Fruit fly (Drosophila melanogaster) whole organism, embryonic: ENCODE measurements around the gene spd-2.
A peak's percentile ranks its signal among the peaks of the same experiment; 100 is the strongest.

ENCODE experiments used
- Bteb2 ChIP-seq: fragments of 200-800 bp; sonication (Bioruptor generic); optimal IDR thresholded peaks from 2 replicates; lab custom pipeline; 2016; ENCODE audit warnings: missing biosample characterization, missing genetic modification characterization
- CG10274 ChIP-seq: fragments of 200-800 bp; sonication (Bioruptor generic); optimal IDR thresholded peaks from 3 replicates; lab custom pipeline; 2017; ENCODE audit warnings: missing biosample characterization, mild to moderate bottlenecking, missing genetic modification characterization
- CG10321 ChIP-seq: fragments of 200-800 bp; sonication (Bioruptor generic); IDR thresholded peaks from 2 replicates; pipeline ENCODE4 v1.3.6; 2022; ENCODE audit warnings: missing biosample characterization, missing genetic modification characterization
- CG11723 ChIP-seq: fragments of 200-800 bp; sonication (Bioruptor generic); optimal IDR thresholded peaks from 2 replicates; lab custom pipeline; 2017; ENCODE audit warnings: missing biosample characterization, mild to moderate bottlenecking, missing genetic modification characterization
- CG1233 ChIP-seq: fragments of 200-800 bp; sonication (Bioruptor generic); optimal IDR thresholded peaks from 4 replicates; lab custom pipeline; 2018; ENCODE audit warnings: missing biosample characterization, mild to moderate bottlenecking, missing genetic modification characterization
- CG1529 ChIP-seq: fragments of 200-800 bp; sonication (Bioruptor generic); optimal IDR thresholded peaks from 3 replicates; lab custom pipeline; 2018; ENCODE audit warnings: missing biosample characterization, missing genetic modification characterization
- CG16863 ChIP-seq: fragments of 200-800 bp; sonication (Bioruptor generic); optimal IDR thresholded peaks from 3 replicates; lab custom pipeline; 2016; ENCODE audit warnings: missing biosample characterization, missing genetic modification characterization
- CG17361 ChIP-seq: fragments of 200-800 bp; sonication (Bioruptor generic); IDR thresholded peaks from 3 replicates; pipeline ENCODE4 v1.3.6; 2022; ENCODE audit warnings: missing biosample characterization, missing genetic modification characterization
- CG17568 ChIP-seq: fragments of 200-800 bp; sonication (Bioruptor generic); optimal IDR thresholded peaks from 2 replicates; lab custom pipeline; 2018; ENCODE audit warnings: missing biosample characterization, mild to moderate bottlenecking, missing genetic modification characterization, moderate library complexity
- CG2116 ChIP-seq: fragments of 200-800 bp; sonication (Bioruptor generic); optimal IDR thresholded peaks from 3 replicates; lab custom pipeline; 2018; ENCODE audit warnings: missing biosample characterization, mild to moderate bottlenecking, missing genetic modification characterization
- CG2129 ChIP-seq: fragments of 200-800 bp; sonication (Bioruptor generic); IDR thresholded peaks from 2 replicates; pipeline ENCODE4 v1.3.6; 2022; ENCODE audit warnings: missing biosample characterization, missing genetic modification characterization; ENCODE audit not compliant: partially characterized antibody
- CG31388 ChIP-seq: fragments of 200-800 bp; sonication (Bioruptor generic); optimal IDR thresholded peaks from 2 replicates; lab custom pipeline; 2016; ENCODE audit warnings: missing biosample characterization, missing genetic modification characterization
- CG31441 ChIP-seq: fragments of 200-800 bp; sonication (Bioruptor generic); IDR thresholded peaks from 2 replicates; pipeline ENCODE4 v1.3.6; 2022; ENCODE audit warnings: missing biosample characterization, missing genetic modification characterization
- CG3281 ChIP-seq: fragments of 200-800 bp; sonication (Bioruptor generic); optimal IDR thresholded peaks from 3 replicates; lab custom pipeline; 2017; ENCODE audit warnings: missing biosample characterization, mild to moderate bottlenecking, missing genetic modification characterization
- CG4328 ChIP-seq: fragments of 200-800 bp; sonication (Bioruptor generic); optimal IDR thresholded peaks from 3 replicates; lab custom pipeline; 2017; ENCODE audit warnings: missing biosample characterization, missing genetic modification reagents, missing genetic modification characterization
- CG7271 ChIP-seq: fragments of 200-800 bp; sonication (Bioruptor generic); optimal IDR thresholded peaks from 2 replicates; lab custom pipeline; 2018; ENCODE audit warnings: missing biosample characterization, mild to moderate bottlenecking, missing genetic modification characterization, moderate library complexity
- CG7556 ChIP-seq: fragments of 200-800 bp; sonication (Bioruptor generic); optimal IDR thresholded peaks from 2 replicates; lab custom pipeline; 2017; ENCODE audit warnings: missing biosample characterization, mild to moderate bottlenecking, missing genetic modification characterization
- CG8478 ChIP-seq: fragments of >200 bp; optimal IDR thresholded peaks from 2 replicates; lab custom pipeline; 2018
- Camta ChIP-seq: fragments of 200-800 bp; sonication (Bioruptor generic); optimal IDR thresholded peaks from 2 replicates; lab custom pipeline; 2016; ENCODE audit warnings: missing biosample characterization, missing genetic modification characterization
- Drgx ChIP-seq: fragments of 200-800 bp; sonication (Bioruptor generic); IDR thresholded peaks from 2 replicates; pipeline ENCODE4 v1.3.6; 2022; ENCODE audit warnings: missing biosample characterization, missing genetic modification characterization
- E2f1 ChIP-seq: fragments of 200-800 bp; sonication (Bioruptor generic); IDR thresholded peaks from 2 replicates; pipeline ENCODE4 v1.3.6; 2022; ENCODE audit warnings: missing biosample characterization, missing genetic modification characterization
- Fer2 ChIP-seq: fragments of 200-800 bp; sonication (Bioruptor generic); optimal IDR thresholded peaks from 2 replicates; lab custom pipeline; 2018; ENCODE audit warnings: missing biosample characterization, mild to moderate bottlenecking, missing genetic modification characterization, moderate library complexity
- Hsf ChIP-seq: fragments of 200-800 bp; sonication (Bioruptor generic); optimal IDR thresholded peaks from 3 replicates; lab custom pipeline; 2016; ENCODE audit warnings: missing biosample characterization, missing genetic modification characterization
- Opbp ChIP-seq: fragments of 200-800 bp; sonication (Bioruptor generic); IDR thresholded peaks from 3 replicates; pipeline ENCODE4 v1.3.6; 2022; ENCODE audit warnings: missing biosample characterization, missing genetic modification characterization; ENCODE audit not compliant: partially characterized antibody
- Ravus ChIP-seq: fragments of 200-800 bp; sonication (Bioruptor generic); IDR thresholded peaks from 2 replicates; pipeline ENCODE4 v1.3.6; 2022; ENCODE audit warnings: missing biosample characterization, missing genetic modification characterization
- Sin3A ChIP-seq: fragments of >200 bp; optimal IDR thresholded peaks from 2 replicates; lab custom pipeline; 2018
- Six4 ChIP-seq: fragments of 200-800 bp; sonication (Bioruptor generic); optimal IDR thresholded peaks from 2 replicates; lab custom pipeline; 2016; ENCODE audit warnings: missing biosample characterization, missing genetic modification characterization
- Sry-β ChIP-seq: fragments of 200-800 bp; sonication (Bioruptor generic); optimal IDR thresholded peaks from 2 replicates; lab custom pipeline; 2018; ENCODE audit warnings: missing biosample characterization, mild to moderate bottlenecking, missing genetic modification characterization, moderate library complexity
- Stat92E ChIP-seq, 3 experiments: fragments of >200 bp in 2 of 3; fragments of 200-800 bp in 1 of 3; sonication (Bioruptor generic) in 1 of 3; optimal IDR thresholded peaks; 2 replicates each; lab custom pipeline; 2017 to 2019; ENCODE audit warnings: missing biosample characterization in 3 of 3, missing genetic modification characterization in 3 of 3, mild to moderate bottlenecking in 1 of 3, moderate library complexity in 1 of 3
- Xbp1 ChIP-seq: fragments of 200-800 bp; sonication (Bioruptor generic); optimal IDR thresholded peaks from 3 replicates; lab custom pipeline; 2016; ENCODE audit warnings: missing biosample characterization, mild to moderate bottlenecking, missing genetic modification characterization
- Xrp1 ChIP-seq: fragments of 200-800 bp; sonication (Bioruptor generic); IDR thresholded peaks from 2 replicates; pipeline ENCODE4 v1.3.6; 2022; ENCODE audit warnings: missing biosample characterization, missing genetic modification characterization
- bcd ChIP-seq: fragments of 200-800 bp; sonication (Bioruptor generic); optimal IDR thresholded peaks from 2 replicates; lab custom pipeline; 2017; ENCODE audit warnings: missing biosample characterization, mild to moderate bottlenecking, missing genetic modification characterization
- bigmax ChIP-seq: fragments of 200-800 bp; sonication (Bioruptor generic); optimal IDR thresholded peaks from 2 replicates; lab custom pipeline; 2018; ENCODE audit warnings: missing biosample characterization, mild to moderate bottlenecking, missing genetic modification characterization
- chif ChIP-seq, 2 experiments: fragments of 200-800 bp; sonication (Bioruptor generic); optimal IDR thresholded peaks; 3 replicates each; lab custom pipeline; 2016; ENCODE audit warnings: missing biosample characterization in 2 of 2, missing genetic modification characterization in 2 of 2
- chinmo ChIP-seq: fragments of 200-800 bp; sonication (Bioruptor generic); IDR thresholded peaks from 4 replicates; pipeline ENCODE4 v1.3.6; 2022; ENCODE audit warnings: missing biosample characterization, missing genetic modification characterization; ENCODE audit not compliant: partially characterized antibody
- crp ChIP-seq, 2 experiments: fragments of 200-800 bp; sonication (Bioruptor generic); optimal IDR thresholded peaks; 2 replicates in 1 of 2; 3 replicates in 1 of 2; lab custom pipeline; 2017; ENCODE audit warnings: missing biosample characterization in 2 of 2, missing genetic modification characterization in 2 of 2, mild to moderate bottlenecking in 1 of 2, moderate library complexity in 1 of 2
- dmrt99B ChIP-seq: fragments of 200-800 bp; sonication (Bioruptor generic); optimal IDR thresholded peaks from 2 replicates; lab custom pipeline; 2018; ENCODE audit warnings: missing biosample characterization, mild to moderate bottlenecking, missing genetic modification characterization, moderate library complexity
- dpn ChIP-seq, 2 experiments: fragments of 200-800 bp; sonication (Bioruptor generic); optimal IDR thresholded peaks; 3 replicates each; lab custom pipeline; 2016; ENCODE audit warnings: missing biosample characterization in 2 of 2, missing genetic modification characterization in 2 of 2
- hbn ChIP-seq: fragments of 200-800 bp; sonication (Bioruptor generic); IDR thresholded peaks from 2 replicates; pipeline ENCODE4 v1.3.6; 2022; ENCODE audit warnings: missing biosample characterization, missing genetic modification characterization; ENCODE audit not compliant: partially characterized antibody
- jigr1 ChIP-seq: fragments of 200-800 bp; sonication (Bioruptor generic); IDR thresholded peaks from 3 replicates; pipeline ENCODE4 v1.3.6; 2022; ENCODE audit warnings: missing biosample characterization, missing genetic modification characterization
- onecut ChIP-seq: fragments of 200-800 bp; sonication (Bioruptor generic); IDR thresholded peaks from 2 replicates; pipeline ENCODE4 v1.3.6; 2022; ENCODE audit warnings: missing biosample characterization, missing genetic modification characterization
- org-1 ChIP-seq: fragments of 200-800 bp; sonication (Bioruptor generic); optimal IDR thresholded peaks from 2 replicates; lab custom pipeline; 2017; ENCODE audit warnings: missing biosample characterization, missing genetic modification characterization
- pita ChIP-seq: fragments of 200-800 bp; sonication (Bioruptor generic); optimal IDR thresholded peaks from 2 replicates; lab custom pipeline; 2017; ENCODE audit warnings: missing biosample characterization, mild to moderate bottlenecking, missing genetic modification characterization
- pum ChIP-seq: fragments of 200-800 bp; sonication (Bioruptor generic); optimal IDR thresholded peaks from 2 replicates; lab custom pipeline; 2016; ENCODE audit warnings: missing biosample characterization, missing genetic modification characterization
- rib ChIP-seq: fragments of 200-800 bp; sonication (Bioruptor generic); IDR thresholded peaks from 2 replicates; pipeline ENCODE4 v1.3.6; 2022; ENCODE audit warnings: missing biosample characterization, missing genetic modification characterization
- ro ChIP-seq: fragments of 200-800 bp; sonication (Bioruptor generic); IDR thresholded peaks from 2 replicates; pipeline ENCODE4 v1.3.6; 2022; ENCODE audit warnings: missing biosample characterization, missing genetic modification characterization
- seq ChIP-seq: fragments of 200-800 bp; sonication (Bioruptor generic); IDR thresholded peaks from 2 replicates; pipeline ENCODE4 v1.3.6; 2022; ENCODE audit warnings: missing biosample characterization, missing genetic modification characterization
- sna ChIP-seq: fragments of 200-800 bp; sonication (Bioruptor generic); IDR thresholded peaks from 2 replicates; pipeline ENCODE4 v1.3.6; 2022; ENCODE audit warnings: missing biosample characterization, missing genetic modification characterization; ENCODE audit not compliant: partially characterized antibody
- so ChIP-seq: fragments of 200-800 bp; sonication (Bioruptor generic); IDR thresholded peaks from 3 replicates; pipeline ENCODE4 v1.3.6; 2022; ENCODE audit warnings: missing biosample characterization, missing genetic modification characterization
- zen ChIP-seq: fragments of 200-800 bp; sonication (Bioruptor generic); optimal IDR thresholded peaks from 3 replicates; lab custom pipeline; 2018; ENCODE audit warnings: missing biosample characterization, mild to moderate bottlenecking, missing genetic modification characterization, moderate library complexity

Gene spd-2

DNA sequence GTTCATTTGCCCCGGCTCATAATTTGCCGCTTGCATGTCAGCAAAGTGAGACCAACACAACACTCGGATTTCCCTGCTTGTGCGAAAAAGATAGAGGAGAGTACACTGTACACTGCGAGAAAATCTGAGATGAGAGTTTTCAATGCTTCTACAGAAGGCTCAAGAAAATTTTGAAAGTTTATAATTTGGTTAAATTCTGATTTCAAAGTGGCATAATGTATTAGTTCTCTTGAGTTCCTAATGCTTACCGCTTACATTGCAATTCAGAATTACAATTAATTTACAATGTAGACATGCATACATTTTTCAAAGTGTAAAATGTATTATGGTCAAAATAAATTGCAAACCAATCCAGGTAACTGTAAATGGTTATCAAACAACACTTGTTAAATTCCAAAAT, 48.1 kb upstream of the spd-2 start (continued):
- TF ChIP-seq CG31441 (GFP tag; lab: Robert Waterston, UW) (0 out of 2 replicates have a peak, but pooled peaks have one; percentile 31), zen (tag; lab: Kevin White, UChicago) (peak; percentile 27), dmrt99B (tag; lab: Kevin White, UChicago) (peak; percentile 8), Xrp1 (GFP tag; lab: Robert Waterston, UW) (peak; percentile 49; the same call in 1 of the 2 replicates), rib (GFP tag; lab: Robert Waterston, UW) (no peak), jigr1 (GFP tag; lab: Robert Waterston, UW) (no peak)
- TF ChIP-seq, all 482 proteins: peak for 18

DNA sequence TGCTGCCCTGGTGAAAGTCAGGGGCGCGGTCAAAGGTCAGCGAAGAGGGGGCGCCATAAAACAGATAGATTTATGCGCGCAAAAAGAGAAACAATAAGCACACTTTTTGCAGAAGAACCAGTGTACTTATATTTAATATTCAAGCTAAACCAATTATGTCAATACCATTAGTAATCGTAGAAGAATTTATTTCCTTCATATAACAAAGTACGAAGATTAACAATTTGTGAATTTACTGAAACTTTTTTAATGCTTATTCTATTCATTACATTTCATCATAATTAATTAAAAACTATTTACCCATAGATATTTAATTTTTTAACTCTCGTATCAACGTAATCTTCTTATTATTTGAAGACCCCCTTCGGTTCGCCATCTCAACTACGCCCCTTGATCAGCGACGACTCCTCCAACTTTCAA, 47.3 kb upstream of the spd-2 start:
- TF ChIP-seq bigmax (no peak), crp (GFP tag; optimal IDR thresholded peaks at IDR 0.05; lab: Kevin White, UChicago) (no peak), CG17361 (GFP tag; lab: Robert Waterston, UW) (peak; percentile 92), pita (GFP tag; lab: Kevin White, UChicago) (no peak), CG4328 (peak; percentile 39), CG31388 (no peak), CG10274 (GFP tag; lab: Kevin White, UChicago) (no peak), ro (GFP tag; lab: Robert Waterston, UW) (no peak), Drgx (peak; percentile 16; the same call in 1 of the 2 replicates), chinmo (GFP tag; lab: Robert Waterston, UW) (no peak), CG11723 (GFP tag; lab: Kevin White, UChicago) (peak; percentile 36), seq (no peak), CG1529 (GFP tag; lab: Kevin White, UChicago) (peak; percentile 65), CG16863 (GFP tag; lab: Kevin White, UChicago) (no peak), CG10321 (GFP tag; lab: Robert Waterston, UW) (no peak), Xbp1 (GFP tag; lab: Kevin White, UChicago) (peak; percentile 63), CG17568 (GFP tag; lab: Kevin White, UChicago) (no peak), CG2129 (no peak), Opbp (no peak), Sry-β (GFP tag; lab: Kevin White, UChicago) (no peak), so (GFP tag; lab: Robert Waterston, UW) (no peak; the same call in 2 of the 3 replicates), CG8478 (lab: Kevin White, UChicago) (no peak), org-1 (GFP tag; lab: Kevin White, UChicago) (peak; percentile 30), hbn (GFP tag; lab: Robert Waterston, UW) (no peak), E2f1 (GFP tag; lab: Robert Waterston, UW) (no peak), pum (peak; percentile 49), Bteb2 (GFP tag; lab: Kevin White, UChicago) (no peak), Stat92E (GFP tag; optimal IDR thresholded peaks at IDR 0.05; lab: Kevin White, UChicago) (no peak), dpn (GFP tag; optimal IDR thresholded peaks at IDR 0.05; lab: Kevin White, UChicago) (peak in 1 of 2 experiments; percentile 42), onecut (GFP tag; lab: Robert Waterston, UW) (no peak), CG7556 (GFP tag; lab: Kevin White, UChicago) (peak; percentile 76), CG7271 (tag; lab: Kevin White, UChicago) (no peak), CG3281 (GFP tag; lab: Kevin White, UChicago) (no peak), bcd (GFP tag; lab: Kevin White, UChicago) (peak; percentile 65), Hsf (GFP tag; lab: Kevin White, UChicago) (peak; percentile 16), sna (GFP tag; lab: Robert Waterston, UW) (no peak), Ravus (GFP tag; lab: Robert Waterston, UW) (no peak), CG2116 (no peak), Sin3A (no peak), Fer2 (no peak), Six4 (GFP tag; lab: Kevin White, UChicago) (peak; percentile 47), Camta (GFP tag; lab: Kevin White, UChicago) (no peak), CG1233 (GFP tag; lab: Kevin White, UChicago) (peak; percentile 56), chif (GFP tag; optimal IDR thresholded peaks at IDR 0.05; lab: Kevin White, UChicago) (peak; percentile 33 to 66)
